Fruit fly (Drosophila melanogaster) whole organism: ENCODE measurements around the gene CG15387.

ENCODE experiments used
- CG8478 ChIP-seq: fragments of >200 bp; optimal IDR thresholded peaks from 2 replicates; lab custom pipeline; 2018; ENCODE audit warnings: inconsistent platforms
- Dll ChIP-seq: fragments of >200 bp; optimal IDR thresholded peaks from 2 replicates; lab custom pipeline; 2017
- psq ChIP-seq: fragments of >200 bp; optimal IDR thresholded peaks from 2 replicates; lab custom pipeline; 2017
- usp ChIP-seq: fragments of >200 bp; optimal IDR thresholded peaks from 2 replicates; lab custom pipeline; 2017; ENCODE audit warnings: missing biosample characterization, missing genetic modification characterization, mixed read lengths

- no peak for TF ChIP-seq psq (lab: Kevin White, UChicago)
- no peak for TF ChIP-seq CG8478 (lab: Kevin White, UChicago)
- no peak for TF ChIP-seq usp (GFP tag; lab: Kevin White, UChicago)
- no peak for TF ChIP-seq Dll
Observed at dm6 chr2L:2212478-2212877, 13.6 kb downstream of the CG15387 start, which contains the start of gene CG15385.
